Fruit fly (Drosophila melanogaster) S2 (cell line): Measurements from ENCODE around the gene CG7728.

Experiments
- CG8478 ChIP-seq: fragments of >200 bp; optimal IDR thresholded peaks from 2 replicates; lab custom pipeline; 2018
- CTCF ChIP-seq, 2 experiments: fragments of >200 bp; optimal IDR thresholded peaks; 2 replicates each; lab custom pipeline; 2018

- TF ChIP-seq CG8478 (lab: Kevin White, UChicago) (no peak), CTCF (optimal IDR thresholded peaks at IDR 0.05; lab: Kevin White, UChicago) (no peak)
Measured at dm6 chr3L:17004218-17004759, 12.0 kb upstream of the CG7728 start.
